Fruit fly (Drosophila melanogaster) whole organism, embryonic: ENCODE measurements around the gene CG14013.

Source experiments
- Adf1 ChIP-seq: fragments of 200-800 bp; sonication (Bioruptor generic); IDR thresholded peaks from 2 replicates; pipeline ENCODE4 v1.3.6; 2022; ENCODE audit warnings: missing biosample characterization, missing genetic modification characterization
- Blimp-1 ChIP-seq: fragments of 200-800 bp; sonication (Bioruptor generic); optimal IDR thresholded peaks from 3 replicates; lab custom pipeline; 2018; ENCODE audit warnings: missing biosample characterization, missing genetic modification characterization, mild to moderate bottlenecking, moderate library complexity, missing genetic modification reagents
- BtbVII ChIP-seq: fragments of 200-800 bp; sonication (Bioruptor generic); optimal IDR thresholded peaks from 3 replicates; lab custom pipeline; 2017; ENCODE audit warnings: missing biosample characterization, mild to moderate bottlenecking, missing genetic modification characterization
- CG10321 ChIP-seq: fragments of 200-800 bp; sonication (Bioruptor generic); IDR thresholded peaks from 2 replicates; pipeline ENCODE4 v1.3.6; 2022; ENCODE audit warnings: missing biosample characterization, missing genetic modification characterization
- CG10979 ChIP-seq: fragments of 200-800 bp; sonication (Bioruptor generic); optimal IDR thresholded peaks from 2 replicates; lab custom pipeline; 2018; ENCODE audit warnings: missing biosample characterization, mild to moderate bottlenecking, missing genetic modification characterization, moderate library complexity
- CG11085 ChIP-seq: fragments of 200-800 bp; sonication (Bioruptor generic); IDR thresholded peaks from 2 replicates; pipeline ENCODE4 v1.3.6; 2022; ENCODE audit warnings: missing biosample characterization, missing genetic modification characterization
- CG11456 ChIP-seq: fragments of 200-800 bp; sonication (Bioruptor generic); IDR thresholded peaks from 3 replicates; pipeline ENCODE4 v1.3.6; 2022; ENCODE audit warnings: missing biosample characterization, missing genetic modification characterization
- CG12659 ChIP-seq: fragments of 200-800 bp; sonication (Bioruptor generic); optimal IDR thresholded peaks from 3 replicates; lab custom pipeline; 2017; ENCODE audit warnings: mild to moderate bottlenecking, missing biosample characterization, missing genetic modification reagents, missing genetic modification characterization
- CG13123 ChIP-seq: fragments of 200-800 bp; sonication (Bioruptor generic); optimal IDR thresholded peaks from 2 replicates; lab custom pipeline; 2016; ENCODE audit warnings: missing biosample characterization, missing genetic modification characterization
- CG14965 ChIP-seq: fragments of 200-800 bp; sonication (Bioruptor generic); optimal IDR thresholded peaks from 2 replicates; lab custom pipeline; 2016; ENCODE audit warnings: missing biosample characterization, missing genetic modification characterization, borderline replicate concordance
- CG15696 ChIP-seq: fragments of 200-800 bp; sonication (Bioruptor generic); optimal IDR thresholded peaks from 2 replicates; lab custom pipeline; 2019; ENCODE audit warnings: missing biosample characterization, mild to moderate bottlenecking, missing genetic modification characterization, moderate library complexity
- CG16863 ChIP-seq: fragments of 200-800 bp; sonication (Bioruptor generic); optimal IDR thresholded peaks from 3 replicates; lab custom pipeline; 2016; ENCODE audit warnings: missing biosample characterization, missing genetic modification characterization
- CG17568 ChIP-seq: fragments of 200-800 bp; sonication (Bioruptor generic); optimal IDR thresholded peaks from 2 replicates; lab custom pipeline; 2018; ENCODE audit warnings: missing biosample characterization, mild to moderate bottlenecking, missing genetic modification characterization, moderate library complexity
- CG18011 ChIP-seq: fragments of 200-800 bp; sonication (Bioruptor generic); optimal IDR thresholded peaks from 2 replicates; lab custom pipeline; 2017; ENCODE audit warnings: missing biosample characterization, missing genetic modification characterization, mild to moderate bottlenecking, moderate library complexity, missing genotype
- CG31441 ChIP-seq: fragments of 200-800 bp; sonication (Bioruptor generic); IDR thresholded peaks from 2 replicates; pipeline ENCODE4 v1.3.6; 2022; ENCODE audit warnings: missing biosample characterization, missing genetic modification characterization
- CG32767 ChIP-seq: fragments of 200-800 bp; sonication (Bioruptor generic); IDR thresholded peaks from 2 replicates; pipeline ENCODE4 v1.3.6; 2022; ENCODE audit warnings: missing biosample characterization, missing genetic modification characterization
- CG6254 ChIP-seq: fragments of 200-800 bp; sonication (Bioruptor generic); optimal IDR thresholded peaks from 3 replicates; lab custom pipeline; 2017; ENCODE audit warnings: mild to moderate bottlenecking, missing biosample characterization, missing genetic modification reagents, missing genetic modification characterization
- CG7928 ChIP-seq: fragments of 200-800 bp; sonication (Bioruptor generic); optimal IDR thresholded peaks from 2 replicates; lab custom pipeline; 2017; ENCODE audit warnings: missing biosample characterization, mild to moderate bottlenecking, missing genetic modification characterization
- CG7963 ChIP-seq: fragments of 200-800 bp; sonication (Bioruptor generic); IDR thresholded peaks from 3 replicates; pipeline ENCODE4 v1.3.6; 2022; ENCODE audit warnings: missing biosample characterization, missing genetic modification characterization; ENCODE audit not compliant: partially characterized antibody
- CG9215 ChIP-seq: fragments of 200-800 bp; sonication (Bioruptor generic); IDR thresholded peaks from 2 replicates; pipeline ENCODE4 v1.3.6; 2022; ENCODE audit warnings: missing biosample characterization, missing genetic modification characterization
- D19A ChIP-seq: fragments of 200-800 bp; optimal IDR thresholded peaks from 3 replicates; lab custom pipeline; 2019; ENCODE audit warnings: missing biosample characterization, mild to moderate bottlenecking, missing genetic modification characterization, moderate library complexity
- Drgx ChIP-seq: fragments of 200-800 bp; sonication (Bioruptor generic); IDR thresholded peaks from 2 replicates; pipeline ENCODE4 v1.3.6; 2022; ENCODE audit warnings: missing biosample characterization, missing genetic modification characterization
- Ets97D ChIP-seq: fragments of 200-800 bp; sonication (Bioruptor generic); optimal IDR thresholded peaks from 3 replicates; lab custom pipeline; 2016; ENCODE audit warnings: missing biosample characterization, missing genetic modification characterization
- HLH54F ChIP-seq: fragments of 200-800 bp; sonication (Bioruptor generic); optimal IDR thresholded peaks from 3 replicates; lab custom pipeline; 2016; ENCODE audit warnings: missing biosample characterization, missing genetic modification characterization
- HmgD ChIP-seq: fragments of 200-800 bp; sonication (Bioruptor generic); optimal IDR thresholded peaks from 3 replicates; lab custom pipeline; 2016; ENCODE audit warnings: missing biosample characterization, missing genetic modification characterization
- HmgZ ChIP-seq: fragments of 200-800 bp; sonication (Bioruptor generic); optimal IDR thresholded peaks from 2 replicates; lab custom pipeline; 2018; ENCODE audit warnings: missing biosample characterization, mild to moderate bottlenecking, missing genetic modification characterization
- Hr51 ChIP-seq, 2 experiments: fragments of 200-800 bp; sonication (Bioruptor generic); optimal IDR thresholded peaks; 2 replicates in 1 of 2; 3 replicates in 1 of 2; lab custom pipeline; 2016 to 2018; ENCODE audit warnings: missing biosample characterization in 2 of 2, missing genetic modification characterization in 2 of 2, mild to moderate bottlenecking in 1 of 2, moderate library complexity in 1 of 2
- Oli ChIP-seq: fragments of 200-800 bp; sonication (Bioruptor generic); optimal IDR thresholded peaks from 2 replicates; lab custom pipeline; 2018; ENCODE audit warnings: missing biosample characterization, mild to moderate bottlenecking, missing genetic modification characterization, moderate library complexity
- Ptx1 ChIP-seq: fragments of 200-800 bp; sonication (Bioruptor generic); IDR thresholded peaks from 2 replicates; pipeline ENCODE4 v1.3.6; 2022; ENCODE audit warnings: missing biosample characterization, missing genetic modification characterization
- Xbp1 ChIP-seq: fragments of 200-800 bp; sonication (Bioruptor generic); optimal IDR thresholded peaks from 3 replicates; lab custom pipeline; 2016; ENCODE audit warnings: missing biosample characterization, mild to moderate bottlenecking, missing genetic modification characterization
- Xrp1 ChIP-seq: fragments of 200-800 bp; sonication (Bioruptor generic); IDR thresholded peaks from 2 replicates; pipeline ENCODE4 v1.3.6; 2022; ENCODE audit warnings: missing biosample characterization, missing genetic modification characterization
- amos ChIP-seq: fragments of 200-800 bp; sonication (Bioruptor generic); IDR thresholded peaks from 2 replicates; pipeline ENCODE4 v1.3.6; 2022; ENCODE audit warnings: missing biosample characterization, missing genetic modification characterization; ENCODE audit not compliant: partially characterized antibody
- bsh ChIP-seq, 2 experiments: fragments of 200-800 bp; sonication (Bioruptor generic); optimal IDR thresholded peaks; 2 replicates each; lab custom pipeline; 2017 to 2018; ENCODE audit warnings: mild to moderate bottlenecking in 2 of 2, missing biosample characterization in 2 of 2, missing genetic modification characterization in 2 of 2, moderate library complexity in 1 of 2
- esg ChIP-seq: fragments of 200-800 bp; sonication (Bioruptor generic); conservative IDR thresholded peaks from 2 replicates; pipeline ENCODE4 v1.3.6; 2022; ENCODE audit warnings: missing biosample characterization, missing genetic modification characterization
- eve ChIP-seq, 2 experiments: fragments of >200 bp; optimal IDR thresholded peaks; 2 replicates each; lab custom pipeline; 2017; ENCODE audit warnings: missing biosample characterization in 2 of 2, missing genetic modification characterization in 2 of 2
- fd64A ChIP-seq: fragments of 200-800 bp; sonication (Bioruptor generic); optimal IDR thresholded peaks from 3 replicates; lab custom pipeline; 2018; ENCODE audit warnings: missing biosample characterization, mild to moderate bottlenecking, missing genetic modification characterization
- inv ChIP-seq: fragments of 200-800 bp; sonication (Bioruptor generic); IDR thresholded peaks from 2 replicates; pipeline ENCODE4 v1.3.6; 2022; ENCODE audit warnings: missing biosample characterization, missing genetic modification characterization; ENCODE audit not compliant: partially characterized antibody
- jigr1 ChIP-seq: fragments of 200-800 bp; sonication (Bioruptor generic); IDR thresholded peaks from 3 replicates; pipeline ENCODE4 v1.3.6; 2022; ENCODE audit warnings: missing biosample characterization, missing genetic modification characterization
- lab ChIP-seq: fragments of 200-800 bp; sonication (Bioruptor generic); optimal IDR thresholded peaks from 3 replicates; lab custom pipeline; 2017; ENCODE audit warnings: missing biosample characterization, missing genetic modification characterization, mild to moderate bottlenecking, moderate library complexity, missing genetic modification reagents
- lilli ChIP-seq: fragments of 200-800 bp; sonication (Bioruptor generic); optimal IDR thresholded peaks from 3 replicates; lab custom pipeline; 2016; ENCODE audit warnings: missing biosample characterization, missing genetic modification characterization
- pb ChIP-seq: fragments of 200-800 bp; sonication (Bioruptor generic); optimal IDR thresholded peaks from 3 replicates; lab custom pipeline; 2016; ENCODE audit warnings: missing biosample characterization, missing genetic modification characterization
- pho ChIP-seq: fragments of 200-800 bp; sonication (Bioruptor generic); optimal IDR thresholded peaks from 2 replicates; lab custom pipeline; 2016; ENCODE audit warnings: missing biosample characterization, missing genetic modification characterization
- prd ChIP-seq, 3 experiments: fragments of >200 bp in 2 of 3; fragments of 200-800 bp in 1 of 3; sonication (Bioruptor generic) in 1 of 3; optimal IDR thresholded peaks in 2 of 3; IDR thresholded peaks in 1 of 3; 2 replicates in 2 of 3; 3 replicates in 1 of 3; pipeline versions ENCODE4 v1.3.6 to Lab custom; 2017 to 2022; ENCODE audit warnings: missing biosample characterization in 1 of 3, missing genetic modification characterization in 1 of 3
- pzg ChIP-seq: fragments of 200-800 bp; sonication (Bioruptor generic); optimal IDR thresholded peaks from 3 replicates; lab custom pipeline; 2018; ENCODE audit warnings: missing biosample characterization, mild to moderate bottlenecking, missing genetic modification characterization, moderate library complexity
- rib ChIP-seq: fragments of 200-800 bp; sonication (Bioruptor generic); IDR thresholded peaks from 2 replicates; pipeline ENCODE4 v1.3.6; 2022; ENCODE audit warnings: missing biosample characterization, missing genetic modification characterization
- sens ChIP-seq: fragments of 200-800 bp; sonication (Bioruptor generic); peaks from one replicate; lab custom pipeline; 2016; ENCODE audit warnings: missing biosample characterization, missing genetic modification characterization
- ssp ChIP-seq: fragments of 200-800 bp; sonication (Bioruptor generic); IDR thresholded peaks from 2 replicates; pipeline ENCODE4 v1.3.6; 2022; ENCODE audit warnings: missing biosample characterization, missing genetic modification characterization
- tll ChIP-seq, 2 experiments: fragments of 200-800 bp in 1 of 2; fragments of >200 bp in 1 of 2; sonication (Bioruptor generic) in 1 of 2; optimal IDR thresholded peaks; 2 replicates each; lab custom pipeline; 2017 to 2019; ENCODE audit warnings: missing biosample characterization in 2 of 2, missing genetic modification characterization in 2 of 2, mild to moderate bottlenecking in 1 of 2, moderate library complexity in 1 of 2
- ttk ChIP-seq: fragments of 200-800 bp; sonication (Bioruptor generic); IDR thresholded peaks from 2 replicates; pipeline ENCODE4 v2.1.2; 2022; ENCODE audit warnings: missing biosample characterization, missing genetic modification characterization
- unpg ChIP-seq: fragments of 200-800 bp; sonication (Bioruptor generic); optimal IDR thresholded peaks from 3 replicates; lab custom pipeline; 2018; ENCODE audit warnings: missing biosample characterization, mild to moderate bottlenecking, missing genetic modification characterization, moderate library complexity

Gene CG14013

DNA sequence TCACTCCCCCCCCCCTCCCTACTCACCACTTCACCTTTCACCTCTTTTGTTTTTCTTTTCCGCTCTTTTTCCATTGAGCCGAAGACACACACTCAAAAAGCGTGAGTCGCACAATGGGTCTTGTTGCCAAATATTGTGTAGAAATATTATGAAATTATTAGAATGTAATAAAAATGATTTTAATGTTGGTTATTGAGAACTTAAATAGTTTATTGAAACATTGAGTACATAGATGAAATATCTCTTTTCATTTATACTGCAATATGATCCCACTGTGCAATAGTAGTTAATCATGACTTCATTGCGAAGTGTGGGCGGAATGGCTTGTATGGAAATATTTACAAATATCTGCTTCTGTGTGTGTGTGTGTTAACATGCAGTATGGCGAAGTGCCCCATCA, 13.5 kb upstream of the CG14013 start (continued):
- TF ChIP-seq unpg (GFP tag; lab: Kevin White, UChicago) (peak; percentile 30), pho (no peak), bsh (GFP tag; optimal IDR thresholded peaks at IDR 0.05; lab: Kevin White, UChicago) (peak in 1 of 2 experiments; percentile 20), Blimp-1 (GFP tag; lab: Kevin White, UChicago) (no peak), BtbVII (no peak), Xrp1 (GFP tag; lab: Robert Waterston, UW) (peak; percentile 64), pb (GFP tag; lab: Kevin White, UChicago) (no peak), inv (GFP tag; lab: Robert Waterston, UW) (no peak), pzg (GFP tag; lab: Kevin White, UChicago) (no peak), CG31441 (GFP tag; lab: Robert Waterston, UW) (0 out of 2 replicates have a peak, but pooled peaks have one; percentile 11), CG9215 (GFP tag; lab: Robert Waterston, UW) (no peak), CG10979 (tag; lab: Kevin White, UChicago) (no peak), lilli (GFP tag; lab: Kevin White, UChicago) (no peak), Ptx1 (peak; percentile 59; the same call in 1 of the 2 replicates), HmgD (GFP tag; lab: Kevin White, UChicago) (no peak), CG14965 (GFP tag; lab: Kevin White, UChicago) (no peak), CG32767 (GFP tag; lab: Robert Waterston, UW) (no peak), CG15696 (no peak), lab (GFP tag; lab: Kevin White, UChicago) (peak; percentile 27), HmgZ (tag; lab: Kevin White, UChicago) (no peak), Hr51 (GFP tag; optimal IDR thresholded peaks at IDR 0.05; lab: Kevin White, UChicago) (peak in 1 of 2 experiments; percentile 12), CG18011 (GFP tag; lab: Kevin White, UChicago) (no peak), Ets97D (no peak), CG6254 (GFP tag; lab: Kevin White, UChicago) (no peak), eve (GFP tag; optimal IDR thresholded peaks at IDR 0.05; lab: Kevin White, UChicago) (no peak), CG7928 (GFP tag; lab: Kevin White, UChicago) (no peak), ssp (GFP tag; lab: Robert Waterston, UW) (no peak), CG17568 (no peak), Oli (tag; lab: Kevin White, UChicago) (peak; percentile 7), D19A (tag; lab: Kevin White, UChicago) (no peak), Drgx (GFP tag; lab: Robert Waterston, UW) (peak; percentile 86), Adf1 (GFP tag; lab: Robert Waterston, UW) (no peak), CG11085 (GFP tag; lab: Robert Waterston, UW) (no peak), esg (GFP tag; lab: Robert Waterston, UW) (0 out of 2 replicates have a peak, but pooled peaks have one; percentile 20), CG11456 (GFP tag; lab: Robert Waterston, UW) (0 out of 3 replicates have a peak, but pooled peaks have one; percentile 43), HLH54F (no peak), amos (GFP tag; lab: Robert Waterston, UW) (no peak), tll (GFP tag; optimal IDR thresholded peaks at IDR 0.05; lab: Kevin White, UChicago) (no peak), prd (optimal IDR thresholded peaks at IDR 0.05; lab: Kevin White, UChicago) (no peak), prd (GFP tag; IDR thresholded peaks at IDR 0.05; lab: Robert Waterston, UW) (peak; percentile 40; the same call in 1 of the 3 replicates), CG7963 (GFP tag; lab: Robert Waterston, UW) (no peak), CG13123 (GFP tag; lab: Kevin White, UChicago) (no peak), fd64A (GFP tag; lab: Kevin White, UChicago) (no peak), rib (no peak), jigr1 (GFP tag; lab: Robert Waterston, UW) (no peak), sens (GFP tag; lab: Kevin White, UChicago) (no peak), CG10321 (GFP tag; lab: Robert Waterston, UW) (no peak), Xbp1 (GFP tag; lab: Kevin White, UChicago) (no peak), ttk (peak; percentile 44; the same call in 1 of the 2 replicates), CG16863 (GFP tag; lab: Kevin White, UChicago) (no peak), CG12659 (no peak)
